Worm (Caenorhabditis elegans) whole organism, L1 larva: ENCODE results near the gene ufd-1.

Experiments
- C04F5.9 ChIP-seq: sonication (generic microtip); optimal IDR thresholded peaks from 2 replicates; lab custom pipeline; 2016; ENCODE audit warnings: missing genetic modification characterization, missing compliant biosample characterization
- C16A3.4 ChIP-seq: fragments of 150-350 bp; optimal IDR thresholded peaks from 2 replicates; lab custom pipeline; 2014; ENCODE audit warnings: missing biosample characterization, missing genetic modification characterization
- aly-2 ChIP-seq: fragments of 150-350 bp; optimal IDR thresholded peaks from 2 replicates; lab custom pipeline; 2014; ENCODE audit warnings: missing biosample characterization, missing genetic modification characterization
- ama-1 ChIP-seq: fragments of 150-350 bp; optimal IDR thresholded peaks from 2 replicates; lab custom pipeline; 2014
- blmp-1 ChIP-seq: fragments of 150-350 bp; optimal IDR thresholded peaks from 2 replicates; lab custom pipeline; 2014; ENCODE audit warnings: missing biosample characterization, missing genetic modification characterization
- ceh-82 ChIP-seq, 3 experiments: fragments of 150-350 bp in 1 of 3; sonication (generic microtip) in 2 of 3; optimal IDR thresholded peaks; 2 replicates each; lab custom pipeline; 2014 to 2017; ENCODE audit warnings: missing biosample characterization in 3 of 3, missing genetic modification characterization in 3 of 3
- ceh-90 ChIP-seq: sonication (generic microtip); optimal IDR thresholded peaks from 2 replicates; lab custom pipeline; 2016; ENCODE audit warnings: missing genetic modification characterization, missing compliant biosample characterization
- dpl-1 ChIP-seq, 3 experiments: fragments of 150-350 bp in 2 of 3; sonication (generic microtip) in 1 of 3; optimal IDR thresholded peaks; 2 replicates each; lab custom pipeline; 2014 to 2017; ENCODE audit warnings: missing biosample characterization in 3 of 3, missing genetic modification characterization in 3 of 3, missing genetic modification reagents in 3 of 3
- efl-1 ChIP-seq, 4 experiments: fragments of 150-350 bp; optimal IDR thresholded peaks in 3 of 4; peaks in 1 of 4; 1 replicate in 1 of 4; 2 replicates in 3 of 4; lab custom pipeline; 2014; ENCODE audit warnings: missing biosample characterization in 2 of 4, missing genetic modification characterization in 2 of 4, missing genetic modification reagents in 2 of 4
- efl-3 ChIP-seq: fragments of 200-800 bp; sonication (Bioruptor generic); optimal IDR thresholded peaks from 2 replicates; lab custom pipeline; 2018; ENCODE audit warnings: mild to moderate bottlenecking, missing genetic modification characterization, missing compliant biosample characterization
- ets-5 ChIP-seq: fragments of 200-800 bp; sonication (Bioruptor generic); IDR thresholded peaks from 2 replicates; pipeline ENCODE4 v1.3.6; 2022; ENCODE audit warnings: missing genetic modification characterization, missing compliant biosample characterization
- grh-1 ChIP-seq: fragments of 200-800 bp; sonication (Bioruptor generic); IDR thresholded peaks from 2 replicates; pipeline ENCODE4 v1.3.6; 2022; ENCODE audit warnings: missing genetic modification reagents, missing genetic modification characterization, missing compliant biosample characterization
- isw-1 ChIP-seq: fragments of 200-800 bp; sonication (Bioruptor generic); IDR thresholded peaks from 2 replicates; pipeline ENCODE4 v1.3.6; 2022; ENCODE audit warnings: missing genetic modification characterization, missing compliant biosample characterization
- lin-14 ChIP-seq: fragments of 200-800 bp; sonication (Bioruptor generic); optimal IDR thresholded peaks from 2 replicates; lab custom pipeline; 2018; ENCODE audit warnings: mild to moderate bottlenecking, missing genetic modification characterization, moderate library complexity, missing compliant biosample characterization
- lin-15B ChIP-seq: fragments of 150-350 bp; sonication (generic microtip); optimal IDR thresholded peaks from 3 replicates; lab custom pipeline; 2014; ENCODE audit warnings: missing biosample characterization, missing genetic modification characterization
- lin-35 ChIP-seq, 2 experiments: fragments of 150-350 bp; optimal IDR thresholded peaks; 2 replicates each; lab custom pipeline; 2014; ENCODE audit warnings: missing biosample characterization in 2 of 2, missing genetic modification characterization in 2 of 2, missing genetic modification reagents in 2 of 2
- lir-3 ChIP-seq: sonication (generic microtip); optimal IDR thresholded peaks from 2 replicates; lab custom pipeline; 2016; ENCODE audit warnings: mild to moderate bottlenecking, missing genetic modification characterization, moderate library complexity, missing compliant biosample characterization; ENCODE audit not compliant: poor library complexity
- lsy-2 ChIP-seq, 2 experiments: fragments of 150-350 bp; optimal IDR thresholded peaks; 2 replicates each; lab custom pipeline; 2014; ENCODE audit warnings: missing biosample characterization in 2 of 2, missing genetic modification characterization in 2 of 2
- mep-1 ChIP-seq: fragments of 150-350 bp; optimal IDR thresholded peaks from 2 replicates; lab custom pipeline; 2014; ENCODE audit warnings: missing biosample characterization, missing genetic modification characterization
- nhr-11 ChIP-seq: fragments of 150-350 bp; optimal IDR thresholded peaks from 2 replicates; lab custom pipeline; 2014; ENCODE audit warnings: missing biosample characterization, missing genetic modification characterization
- nhr-12 ChIP-seq: sonication (generic microtip); optimal IDR thresholded peaks from 2 replicates; lab custom pipeline; 2017; ENCODE audit warnings: missing biosample characterization, missing genetic modification characterization
- nhr-19 ChIP-seq: fragments of 200-800 bp; sonication (Bioruptor generic); conservative IDR thresholded peaks from 2 replicates; pipeline ENCODE4 v1.3.6; 2022; ENCODE audit warnings: missing genetic modification characterization, missing compliant biosample characterization
- nhr-47 ChIP-seq: sonication (generic microtip); optimal IDR thresholded peaks from 2 replicates; lab custom pipeline; 2016; ENCODE audit warnings: mild to moderate bottlenecking, missing genetic modification characterization, moderate library complexity, missing compliant biosample characterization
- nhr-77 ChIP-seq: fragments of 150-350 bp; optimal IDR thresholded peaks from 2 replicates; lab custom pipeline; 2014; ENCODE audit warnings: missing biosample characterization, missing genetic modification characterization
- nhr-84 ChIP-seq: sonication (generic microtip); optimal IDR thresholded peaks from 2 replicates; lab custom pipeline; 2017; ENCODE audit warnings: missing biosample characterization, missing genetic modification characterization
- nhr-85 ChIP-seq: sonication (generic microtip); peaks from one replicate; lab custom pipeline; 2016; ENCODE audit warnings: missing genetic modification characterization, inconsistent platforms, missing compliant biosample characterization
- pag-3 ChIP-seq: sonication (generic microtip); optimal IDR thresholded peaks from 2 replicates; lab custom pipeline; 2017; ENCODE audit warnings: missing genetic modification characterization, mild to moderate bottlenecking, missing compliant biosample characterization, antibody characterized with exemption, borderline replicate concordance; ENCODE audit not compliant: insufficient read depth
- pax-3 ChIP-seq: fragments of 200-800 bp; sonication (Bioruptor generic); optimal IDR thresholded peaks from 2 replicates; lab custom pipeline; 2018; ENCODE audit warnings: mild to moderate bottlenecking, missing genetic modification characterization, moderate library complexity, missing compliant biosample characterization
- pqm-1 ChIP-seq: sonication (generic microtip); optimal IDR thresholded peaks from 3 replicates; lab custom pipeline; 2017; ENCODE audit warnings: missing biosample characterization, missing genetic modification characterization
- skn-1 ChIP-seq: fragments of 150-350 bp; optimal IDR thresholded peaks from 2 replicates; lab custom pipeline; 2014; ENCODE audit warnings: missing biosample characterization, missing genetic modification characterization
- sox-4 ChIP-seq: sonication (generic microtip); optimal IDR thresholded peaks from 2 replicates; lab custom pipeline; 2016; ENCODE audit warnings: missing genetic modification characterization, missing compliant biosample characterization
- sptf-1 ChIP-seq: fragments of 150-350 bp; optimal IDR thresholded peaks from 2 replicates; lab custom pipeline; 2014; ENCODE audit warnings: missing biosample characterization, missing genetic modification characterization
- swsn-7 ChIP-seq: sonication (generic microtip); optimal IDR thresholded peaks from 2 replicates; lab custom pipeline; 2016; ENCODE audit warnings: missing genetic modification characterization, missing compliant biosample characterization
- tbx-2 ChIP-seq: sonication (generic microtip); optimal IDR thresholded peaks from 2 replicates; lab custom pipeline; 2016; ENCODE audit warnings: missing genetic modification characterization, missing compliant biosample characterization
- unc-130 ChIP-seq: fragments of 150-350 bp; optimal IDR thresholded peaks from 2 replicates; lab custom pipeline; 2017; ENCODE audit warnings: missing biosample characterization, missing genetic modification characterization, inconsistent platforms
- unc-98 ChIP-seq: fragments of 200-800 bp; sonication (Bioruptor generic); IDR thresholded peaks from 2 replicates; pipeline ENCODE4 v1.3.6; 2022; ENCODE audit warnings: missing genetic modification characterization, missing compliant biosample characterization
- vab-15 ChIP-seq: sonication (generic microtip); optimal IDR thresholded peaks from 2 replicates; lab custom pipeline; 2017; ENCODE audit warnings: missing genotype, mild to moderate bottlenecking, missing genetic modification characterization, missing compliant biosample characterization
- xbp-1 ChIP-seq: sonication (generic microtip); optimal IDR thresholded peaks from 2 replicates; lab custom pipeline; 2016; ENCODE audit warnings: missing genetic modification characterization, missing compliant biosample characterization
- zip-4 ChIP-seq: fragments of 200-800 bp; sonication (Bioruptor generic); optimal IDR thresholded peaks from 2 replicates; lab custom pipeline; 2018; ENCODE audit warnings: mild to moderate bottlenecking, missing genetic modification characterization, moderate library complexity, missing compliant biosample characterization
- ztf-4 ChIP-seq: fragments of 150-350 bp; optimal IDR thresholded peaks from 2 replicates; lab custom pipeline; 2014; ENCODE audit warnings: missing biosample characterization, missing genetic modification characterization

Gene ufd-1

DNA sequence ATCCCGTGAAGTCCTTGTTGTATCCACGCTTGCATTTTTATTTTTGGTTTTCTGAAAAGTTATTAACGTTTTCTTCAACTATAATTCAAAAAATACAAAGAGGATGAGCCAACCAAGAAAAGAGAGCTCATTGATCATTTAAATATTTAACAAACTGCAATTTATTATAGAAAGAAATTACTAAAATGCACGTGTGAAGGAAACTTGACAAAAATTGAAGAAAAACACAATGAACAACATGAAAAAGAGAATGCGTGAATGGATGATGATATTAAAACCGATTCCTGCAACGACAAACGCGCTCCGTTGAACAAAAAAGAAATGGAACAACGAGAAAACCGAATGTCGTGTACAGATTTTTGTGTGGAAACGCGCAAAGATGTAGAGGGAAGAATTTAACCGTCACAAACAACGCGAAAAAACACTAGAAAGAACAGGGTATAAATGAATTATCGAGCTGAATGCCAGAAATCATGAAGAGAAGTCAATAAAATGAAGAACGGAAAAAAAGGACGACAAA lies at the start of gene ufd-1:
ufd-1 (minus strand) TSS at position 51 of the 520 bp plus-strand sequence.
- TF ChIP-seq isw-1 (no peak), nhr-47 (tag; lab: Kevin White, UChicago) (no peak), lin-14 (GFP tag; lab: Kevin White, UChicago) (no peak), ceh-90 (no peak), nhr-12 (tag; lab: Kevin White, UChicago) (no peak), efl-1 (optimal IDR thresholded peaks at IDR 0.05; lab: Kevin White, UChicago) (no peak), efl-1 (GFP tag; optimal IDR thresholded peaks at IDR 0.05 in 1 of 2; lab: Kevin White, UChicago) (peak in 1 of 2 experiments; percentile 11), pax-3 (tag; lab: Kevin White, UChicago) (no peak), C04F5.9 (tag; lab: Kevin White, UChicago) (no peak), lir-3 (tag; lab: Kevin White, UChicago) (no peak), lin-15B (tag; lab: Kevin White, UChicago) (no peak), dpl-1 (GFP tag; optimal IDR thresholded peaks at IDR 0.05; lab: Kevin White, UChicago) (peak in 1 of 3 experiments; percentile 42), ceh-82 (tag; optimal IDR thresholded peaks at IDR 0.05; lab: Kevin White, UChicago) (no peak), skn-1 (tag; lab: Kevin White, UChicago) (peak; percentile 56), aly-2 (no peak), efl-3 (GFP tag; lab: Kevin White, UChicago) (no peak), sox-4 (tag; lab: Kevin White, UChicago) (no peak), blmp-1 (peak; percentile 70), nhr-85 (tag; lab: Kevin White, UChicago) (no peak), unc-98 (GFP tag; lab: Robert Waterston, UW) (no peak), xbp-1 (tag; lab: Kevin White, UChicago) (no peak), lin-35 (GFP tag; optimal IDR thresholded peaks at IDR 0.05; lab: Kevin White, UChicago) (peak in 1 of 2 experiments; percentile 40), C16A3.4 (tag; lab: Kevin White, UChicago) (no peak), tbx-2 (tag; lab: Kevin White, UChicago) (no peak), nhr-19 (no peak), vab-15 (no peak), nhr-77 (tag; lab: Kevin White, UChicago) (no peak), lsy-2 (tag; optimal IDR thresholded peaks at IDR 0.05; lab: Kevin White, UChicago) (peak in 1 of 2 experiments; percentile 0), unc-130 (tag; lab: Kevin White, UChicago) (no peak), swsn-7 (tag; lab: Kevin White, UChicago) (no peak)

DNA sequence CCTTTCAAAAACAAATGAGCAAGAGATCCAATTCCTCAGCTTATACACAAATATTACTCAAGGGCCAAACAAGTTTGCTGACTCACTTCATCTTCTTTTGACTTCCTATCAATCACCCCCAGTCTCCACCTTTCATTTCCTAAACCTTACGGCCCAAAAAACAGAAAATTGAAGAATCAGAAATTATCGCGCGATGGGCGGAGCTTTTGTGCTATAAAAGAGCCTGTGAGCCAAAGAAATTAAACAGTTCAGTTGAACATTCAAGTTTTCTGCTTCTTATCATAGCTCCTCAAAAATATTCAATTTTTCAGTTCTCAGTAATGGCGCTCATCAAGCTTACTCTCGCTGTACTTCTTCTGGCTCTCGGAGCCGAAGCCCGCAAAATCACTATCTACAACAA lies 49.1 kb upstream of the ufd-1 start, which contains the start of gene thn-1:
thn-1 (plus strand) TSS at position 301 of the 400 bp plus-strand sequence.
- TF ChIP-seq blmp-1 (no peak), ets-5 (GFP tag; lab: Robert Waterston, UW) (no peak), grh-1 (GFP tag; lab: Robert Waterston, UW) (no peak), sptf-1 (no peak), zip-4 (GFP tag; lab: Kevin White, UChicago) (no peak), efl-3 (GFP tag; lab: Kevin White, UChicago) (no peak), mep-1 (tag; lab: Kevin White, UChicago) (no peak), ama-1 (lab: Kevin White, UChicago) (no peak), lin-14 (GFP tag; lab: Kevin White, UChicago) (no peak), pag-3 (tag; lab: Kevin White, UChicago) (no peak), nhr-11 (tag; lab: Kevin White, UChicago) (no peak), ztf-4 (tag; lab: Kevin White, UChicago) (no peak), nhr-84 (no peak), pqm-1 (no peak), swsn-7 (tag; lab: Kevin White, UChicago) (no peak), vab-15 (no peak)
- TF ChIP-seq, all 84 proteins: peak for 0
